Worm (Caenorhabditis elegans) whole organism, late embryonic: ENCODE measurements around the gene cyn-1.

Source experiments
- C08G9.2 ChIP-seq: sonication (generic microtip); optimal IDR thresholded peaks from 2 replicates; lab custom pipeline; 2016; ENCODE audit warnings: mild to moderate bottlenecking, missing genetic modification characterization, moderate library complexity, missing compliant biosample characterization
- K02D7.2 ChIP-seq: sonication (generic microtip); optimal IDR thresholded peaks from 2 replicates; lab custom pipeline; 2017; ENCODE audit warnings: mild to moderate bottlenecking, missing genetic modification characterization, missing compliant biosample characterization
- K09A11.1 ChIP-seq: sonication (generic microtip); optimal IDR thresholded peaks from 2 replicates; lab custom pipeline; 2017; ENCODE audit warnings: antibody characterized with exemption, mild to moderate bottlenecking, missing genetic modification characterization, missing compliant biosample characterization; ENCODE audit not compliant: insufficient read depth
- Y22D7AL.16 ChIP-seq: sonication (generic microtip); optimal IDR thresholded peaks from 2 replicates; lab custom pipeline; 2016; ENCODE audit warnings: missing genetic modification characterization, missing compliant biosample characterization
- ahr-1 ChIP-seq: sonication (generic microtip); optimal IDR thresholded peaks from 2 replicates; lab custom pipeline; 2016; ENCODE audit warnings: missing genetic modification characterization, missing compliant biosample characterization
- ceh-19 ChIP-seq: fragments of 200-800 bp; sonication (Bioruptor generic); optimal IDR thresholded peaks from 2 replicates; lab custom pipeline; 2018; ENCODE audit warnings: mild to moderate bottlenecking, missing genetic modification characterization, missing compliant biosample characterization
- ceh-2 ChIP-seq: sonication (generic microtip); optimal IDR thresholded peaks from 2 replicates; lab custom pipeline; 2016; ENCODE audit warnings: missing genotype, missing genetic modification characterization, missing compliant biosample characterization
- ceh-34 ChIP-seq: sonication (generic microtip); optimal IDR thresholded peaks from 2 replicates; lab custom pipeline; 2016; ENCODE audit warnings: mild to moderate bottlenecking, missing genetic modification characterization, missing compliant biosample characterization
- ceh-48 ChIP-seq: sonication (generic microtip); optimal IDR thresholded peaks from 2 replicates; lab custom pipeline; 2016; ENCODE audit warnings: missing genetic modification characterization, inconsistent platforms, missing compliant biosample characterization
- ceh-9 ChIP-seq: sonication (generic microtip); optimal IDR thresholded peaks from 2 replicates; lab custom pipeline; 2016; ENCODE audit warnings: mild to moderate bottlenecking, missing genetic modification characterization, inconsistent platforms, missing compliant biosample characterization
- che-1 ChIP-seq: sonication (generic microtip); optimal IDR thresholded peaks from 2 replicates; lab custom pipeline; 2016; ENCODE audit warnings: mild to moderate bottlenecking, missing genetic modification characterization, missing compliant biosample characterization
- dmd-4 ChIP-seq: sonication (generic microtip); optimal IDR thresholded peaks from 2 replicates; lab custom pipeline; 2016; ENCODE audit warnings: borderline replicate concordance, missing genetic modification characterization, missing compliant biosample characterization
- elt-4 ChIP-seq: sonication (generic microtip); optimal IDR thresholded peaks from 2 replicates; lab custom pipeline; 2016; ENCODE audit warnings: missing genetic modification characterization, missing compliant biosample characterization
- ets-4 ChIP-seq: sonication (generic microtip); optimal IDR thresholded peaks from 2 replicates; lab custom pipeline; 2016; ENCODE audit warnings: missing genetic modification characterization, missing compliant biosample characterization
- fkh-10 ChIP-seq: fragments of 150-350 bp; optimal IDR thresholded peaks from 2 replicates; lab custom pipeline; 2014; ENCODE audit warnings: missing biosample characterization, missing genetic modification reagents, missing genetic modification characterization
- hlh-15 ChIP-seq: sonication (generic microtip); optimal IDR thresholded peaks from 2 replicates; lab custom pipeline; 2016; ENCODE audit warnings: missing genetic modification characterization, missing compliant biosample characterization
- hlh-6 ChIP-seq: sonication (generic microtip); optimal IDR thresholded peaks from 2 replicates; lab custom pipeline; 2016; ENCODE audit warnings: missing genotype, missing genetic modification characterization, missing compliant biosample characterization
- madf-2 ChIP-seq: sonication (generic microtip); optimal IDR thresholded peaks from 2 replicates; lab custom pipeline; 2017; ENCODE audit warnings: missing genetic modification characterization, missing compliant biosample characterization
- mec-3 ChIP-seq: sonication (generic microtip); optimal IDR thresholded peaks from 2 replicates; lab custom pipeline; 2016; ENCODE audit warnings: borderline replicate concordance, missing genetic modification characterization, missing compliant biosample characterization
- nhr-11 ChIP-seq: fragments of 150-350 bp; optimal IDR thresholded peaks from 2 replicates; lab custom pipeline; 2014; ENCODE audit warnings: missing biosample characterization, missing genetic modification characterization
- npax-4 ChIP-seq: sonication (generic microtip); optimal IDR thresholded peaks from 2 replicates; lab custom pipeline; 2016; ENCODE audit warnings: missing genetic modification characterization, missing compliant biosample characterization
- pag-3 ChIP-seq: sonication (generic microtip); optimal IDR thresholded peaks from 2 replicates; lab custom pipeline; 2016; ENCODE audit warnings: missing compliant biosample characterization, missing genetic modification characterization, borderline replicate concordance
- pat-9 ChIP-seq: fragments of 200-800 bp; sonication (Bioruptor generic); optimal IDR thresholded peaks from 2 replicates; lab custom pipeline; 2018; ENCODE audit warnings: mild to moderate bottlenecking, missing genetic modification characterization, moderate library complexity, missing compliant biosample characterization
- pax-1 ChIP-seq: fragments of 150-350 bp; optimal IDR thresholded peaks from 2 replicates; lab custom pipeline; 2014; ENCODE audit warnings: missing biosample characterization, missing genetic modification characterization
- pha-2 ChIP-seq: sonication (generic microtip); optimal IDR thresholded peaks from 2 replicates; lab custom pipeline; 2017; ENCODE audit warnings: mild to moderate bottlenecking, missing genetic modification characterization, missing compliant biosample characterization
- pqm-1 ChIP-seq: sonication (generic microtip); optimal IDR thresholded peaks from 2 replicates; lab custom pipeline; 2016; ENCODE audit warnings: missing genetic modification characterization, missing compliant biosample characterization
- ref-2 ChIP-seq: sonication (generic microtip); optimal IDR thresholded peaks from 2 replicates; lab custom pipeline; 2016; ENCODE audit warnings: missing genetic modification characterization, missing compliant biosample characterization
- rnt-1 ChIP-seq: sonication (generic microtip); optimal IDR thresholded peaks from 2 replicates; lab custom pipeline; 2016; ENCODE audit warnings: missing genetic modification characterization, missing compliant biosample characterization
- sdc-2 ChIP-seq: sonication (generic microtip); optimal IDR thresholded peaks from 2 replicates; lab custom pipeline; 2016; ENCODE audit warnings: missing genotype, missing genetic modification characterization, missing compliant biosample characterization
- sox-4 ChIP-seq: sonication (generic microtip); optimal IDR thresholded peaks from 2 replicates; lab custom pipeline; 2017; ENCODE audit warnings: mild to moderate bottlenecking, missing genetic modification characterization, inconsistent platforms, missing compliant biosample characterization
- tbx-7 ChIP-seq: sonication (generic microtip); optimal IDR thresholded peaks from 2 replicates; lab custom pipeline; 2016; ENCODE audit warnings: missing genotype, missing genetic modification characterization, missing compliant biosample characterization
- ttx-3 ChIP-seq: sonication (generic microtip); optimal IDR thresholded peaks from 2 replicates; lab custom pipeline; 2016; ENCODE audit warnings: missing genetic modification reagents, missing genetic modification characterization, missing compliant biosample characterization
- unc-42 ChIP-seq: sonication (generic microtip); optimal IDR thresholded peaks from 2 replicates; lab custom pipeline; 2016; ENCODE audit warnings: missing genotype, missing genetic modification characterization, missing compliant biosample characterization
- unc-86 ChIP-seq: sonication (generic microtip); optimal IDR thresholded peaks from 2 replicates; lab custom pipeline; 2016; ENCODE audit warnings: missing genetic modification characterization, missing compliant biosample characterization
- zip-5 ChIP-seq: sonication (generic microtip); optimal IDR thresholded peaks from 2 replicates; lab custom pipeline; 2016; ENCODE audit warnings: missing genetic modification characterization, missing compliant biosample characterization

cyn-1 gene

ce11 chrV:14366487-14366962 lies 10.6 kb downstream of the cyn-1 start:
- TF ChIP-seq ref-2 (tag; lab: Kevin White, UChicago): peak; percentile 15
- TF ChIP-seq ahr-1 (tag; lab: Kevin White, UChicago): no peak
- peak; percentile 55 for TF ChIP-seq mec-3 (tag; lab: Kevin White, UChicago)
- no peak for TF ChIP-seq fkh-10 (GFP tag; lab: Kevin White, UChicago)
- peak; percentile 2 for TF ChIP-seq sdc-2 (tag; lab: Kevin White, UChicago)
- TF ChIP-seq ceh-48 (tag; lab: Kevin White, UChicago): no peak
- peak; percentile 1 for TF ChIP-seq dmd-4
- no peak for TF ChIP-seq madf-2
- TF ChIP-seq C08G9.2 (tag; lab: Kevin White, UChicago): peak; percentile 42
- TF ChIP-seq sox-4 (tag; lab: Kevin White, UChicago): no peak
- no peak for TF ChIP-seq pat-9 (tag; lab: Kevin White, UChicago)
- TF ChIP-seq che-1: no peak
- no peak for TF ChIP-seq npax-4 (tag; lab: Kevin White, UChicago)

- TF ChIP-seq ceh-19 (GFP tag; lab: Kevin White, UChicago): no peak
Observed at ce11 chrV:14368272-14369052, 12.6 kb downstream of the cyn-1 start.

ce11 chrV:14369412-14369811 lies 13.5 kb downstream of the cyn-1 start:
- no peak for TF ChIP-seq ceh-2 (tag; lab: Kevin White, UChicago)
- TF ChIP-seq hlh-15 (tag; lab: Kevin White, UChicago): no peak
- TF ChIP-seq hlh-6: no peak
- no peak for TF ChIP-seq mec-3 (tag; lab: Kevin White, UChicago)
- TF ChIP-seq pax-1 (tag; lab: Kevin White, UChicago): no peak
- no peak for TF ChIP-seq pha-2
- TF ChIP-seq ttx-3: no peak
- no peak for TF ChIP-seq madf-2
- TF ChIP-seq sdc-2 (tag; lab: Kevin White, UChicago): no peak
- TF ChIP-seq Y22D7AL.16 (tag; lab: Kevin White, UChicago): no peak

- TF ChIP-seq nhr-11 (tag; lab: Kevin White, UChicago) (no peak), ref-2 (tag; lab: Kevin White, UChicago) (no peak), sdc-2 (tag; lab: Kevin White, UChicago) (no peak), K09A11.1 (no peak), ets-4 (tag; lab: Kevin White, UChicago) (no peak), pax-1 (tag; lab: Kevin White, UChicago) (no peak), hlh-6 (no peak)
- TF ChIP-seq, all 69 proteins: peak for 0
Observed at ce11 chrV:14372774-14373173, 16.9 kb downstream of the cyn-1 start, which contains the start of gene unc-39. unc-39 (plus strand) TSS chrV:14373074.

ce11 chrV:14378052-14378451 lies 22.2 kb downstream of the cyn-1 start:
- TF ChIP-seq ceh-2 (tag; lab: Kevin White, UChicago) (no peak), pag-3 (tag; lab: Kevin White, UChicago) (no peak), rnt-1 (tag; lab: Kevin White, UChicago) (no peak), ceh-9 (tag; lab: Kevin White, UChicago) (no peak), unc-86 (no peak), zip-5 (no peak), K02D7.2 (tag; lab: Kevin White, UChicago) (no peak), unc-42 (no peak), mec-3 (tag; lab: Kevin White, UChicago) (no peak), ets-4 (tag; lab: Kevin White, UChicago) (no peak), dmd-4 (no peak), tbx-7 (no peak), elt-4 (no peak), ref-2 (tag; lab: Kevin White, UChicago) (no peak), madf-2 (no peak), K09A11.1 (no peak), pqm-1 (tag; lab: Kevin White, UChicago) (no peak), ceh-34 (tag; lab: Kevin White, UChicago) (no peak)
